Fruit fly (Drosophila melanogaster): Measurements from ENCODE around the gene Cisd2.

DNA sequence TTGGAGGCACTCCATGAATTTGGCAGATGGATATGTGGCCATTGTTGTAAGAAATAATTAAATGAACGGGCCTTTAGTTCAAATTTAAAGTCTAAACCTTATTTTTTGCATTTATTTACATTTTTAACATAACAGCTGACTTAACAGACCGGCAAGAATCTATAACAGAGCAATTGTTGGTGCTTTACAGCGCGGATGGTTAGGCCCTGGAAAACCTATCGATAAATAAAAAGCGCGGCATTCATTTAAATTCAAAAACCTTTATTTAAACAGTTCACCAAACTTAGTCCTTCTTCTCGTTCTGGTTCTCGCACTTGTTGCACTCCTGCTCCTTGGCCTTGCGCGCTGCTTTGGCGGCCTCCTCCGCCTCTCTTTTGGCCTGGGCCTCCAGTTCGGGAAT, 20.8 kb downstream of the Cisd2 start, which contains the start of gene Mesh1:
- TF ChIP-seq CG8478 (optimal IDR thresholded peaks at IDR 0.05) = peak; percentile 5
- TF ChIP-seq CTCF (optimal IDR thresholded peaks at IDR 0.05) = no peak

All from S2 (cell line).